Worm (Caenorhabditis elegans): Measurements from ENCODE around the gene F59A6.2.

The F59A6.2 gene

DNA sequence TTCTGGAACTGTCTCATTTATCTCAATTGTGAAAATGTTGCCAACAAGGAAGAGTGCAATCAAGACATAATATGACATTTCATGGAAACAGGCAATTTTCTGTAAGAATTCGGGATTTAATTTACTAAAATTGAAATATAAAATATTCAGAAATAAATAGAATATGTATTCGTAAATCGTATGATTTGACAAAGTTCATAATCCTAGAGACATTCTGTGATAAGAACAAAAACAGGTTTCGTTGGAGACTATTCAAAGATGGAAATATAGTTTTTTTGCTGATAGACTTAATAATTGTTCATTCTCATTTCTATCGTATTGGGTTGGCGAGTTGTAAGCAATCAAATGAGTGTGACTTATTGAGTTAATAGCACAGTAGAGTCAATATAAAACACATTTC lies 43.5 kb downstream of the F59A6.2 start, which contains the start of gene C27A2.12:
Gene C27A2.12, minus strand, starts transcription at position 101 of the 400 bp plus-strand sequence.
- TF ChIP-seq ref-1 (GFP tag; conservative IDR thresholded peaks at IDR 0.05) (no peak), cog-1 (tag; optimal IDR thresholded peaks at IDR 0.05) (no peak), tab-1 (GFP tag; IDR thresholded peaks at IDR 0.05) (no peak), T22C8.4 (GFP tag; IDR thresholded peaks at IDR 0.05) (no peak), ztf-29 (GFP tag; IDR thresholded peaks at IDR 0.05) (no peak), ztf-23 (GFP tag; IDR thresholded peaks at IDR 0.05) (no peak), flt-1 (GFP tag; IDR thresholded peaks at IDR 0.05) (no peak), med-1 (GFP tag; optimal IDR thresholded peaks at IDR 0.05; ENCODE audit: insufficient read depth) (no peak), klf-2 (GFP tag; conservative IDR thresholded peaks at IDR 0.05) (no peak)

DNA sequence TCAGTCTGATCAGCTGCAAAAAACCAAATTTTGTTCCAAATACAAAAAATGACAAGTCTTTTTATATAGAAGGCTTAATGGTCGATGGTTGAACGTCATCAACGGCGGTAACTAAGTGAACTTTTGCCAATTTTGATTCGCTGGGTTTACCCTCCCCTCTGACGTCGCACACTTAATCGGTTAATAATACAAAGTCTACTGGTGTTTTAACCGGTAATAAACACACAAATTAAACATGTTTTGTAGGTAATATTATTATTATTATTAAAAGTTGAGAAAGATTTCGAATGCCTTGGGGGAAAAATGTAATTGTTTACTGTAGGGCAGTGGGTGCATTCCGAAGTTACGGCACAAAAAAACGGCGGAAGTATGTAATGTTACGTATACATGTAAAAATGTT lies 46.2 kb downstream of the F59A6.2 start, which contains the start of gene pho-12:
Gene pho-12, minus strand, starts transcription at position 101 of the 400 bp plus-strand sequence.
- TF ChIP-seq tab-1 (GFP tag; IDR thresholded peaks at IDR 0.05) (no peak), T22C8.4 (GFP tag; IDR thresholded peaks at IDR 0.05) (no peak), flt-1 (GFP tag; IDR thresholded peaks at IDR 0.05) (no peak), ztf-23 (GFP tag; IDR thresholded peaks at IDR 0.05) (no peak), ref-1 (GFP tag; conservative IDR thresholded peaks at IDR 0.05) (no peak), klf-2 (GFP tag; conservative IDR thresholded peaks at IDR 0.05) (no peak), cog-1 (tag; optimal IDR thresholded peaks at IDR 0.05) (no peak), med-1 (GFP tag; optimal IDR thresholded peaks at IDR 0.05; ENCODE audit: insufficient read depth) (no peak), ztf-29 (GFP tag; IDR thresholded peaks at IDR 0.05) (no peak)

DNA sequence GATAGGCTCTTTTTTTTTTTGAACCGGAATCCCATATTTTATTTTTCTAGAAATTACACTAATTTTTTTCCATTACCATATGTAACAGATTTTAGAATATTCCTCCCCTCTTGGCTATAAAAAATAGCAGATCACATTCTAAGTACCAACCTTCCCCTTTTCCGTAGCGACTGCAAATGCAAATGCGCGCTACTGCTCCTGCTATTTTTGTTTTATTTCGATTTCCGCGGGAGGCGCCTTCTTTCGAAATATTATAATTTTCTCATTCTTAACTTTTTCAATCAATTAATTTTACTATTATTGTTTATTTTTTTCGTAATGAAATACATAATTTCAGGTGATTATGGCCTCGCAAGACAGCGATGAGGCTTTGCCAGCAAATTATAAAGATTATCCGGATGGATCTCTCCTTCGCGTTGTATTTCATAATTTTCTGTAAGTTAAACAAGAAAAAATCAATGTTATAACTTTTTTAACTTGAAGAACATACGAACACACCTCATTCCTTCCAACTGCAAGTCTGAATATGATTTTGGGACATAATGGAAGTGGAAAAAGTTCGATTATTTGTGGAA lies 47.4 kb downstream of the F59A6.2 start, which contains the start of gene smc-5:
Gene smc-5, plus strand, starts transcription at position 332 of the 575 bp plus-strand sequence.
- TF ChIP-seq tab-1 (GFP tag; IDR thresholded peaks at IDR 0.05) (no peak), flt-1 (GFP tag; IDR thresholded peaks at IDR 0.05) (peak; percentile 56; the same call in 1 of the 2 replicates), med-1 (GFP tag; optimal IDR thresholded peaks at IDR 0.05; ENCODE audit: insufficient read depth) (no peak), cog-1 (tag; optimal IDR thresholded peaks at IDR 0.05) (peak; percentile 4), ztf-23 (GFP tag; IDR thresholded peaks at IDR 0.05) (0 out of 2 replicates have a peak, but pooled peaks have one; percentile 38), klf-2 (GFP tag; conservative IDR thresholded peaks at IDR 0.05) (0 out of 2 replicates have a peak, but pooled peaks have one; percentile 55), T22C8.4 (GFP tag; IDR thresholded peaks at IDR 0.05) (0 out of 2 replicates have a peak, but pooled peaks have one; percentile 9)
